Worm (Caenorhabditis elegans) whole organism, L4/young adult: ENCODE results near the gene attf-3.
A peak's percentile ranks its signal among the peaks of the same experiment; 100 is the strongest.

ENCODE experiments used
- W03F9.2 ChIP-seq: fragments of 150-350 bp; optimal IDR thresholded peaks from 2 replicates; lab custom pipeline; 2014; ENCODE audit warnings: missing biosample characterization, missing genetic modification characterization
- dao-5 ChIP-seq: sonication (generic microtip); optimal IDR thresholded peaks from 2 replicates; lab custom pipeline; 2016; ENCODE audit warnings: missing genotype, missing genetic modification characterization, moderate library complexity, missing compliant biosample characterization
- him-1 ChIP-seq: sonication (generic microtip); optimal IDR thresholded peaks from 2 replicates; lab custom pipeline; 2016; ENCODE audit warnings: missing genotype, missing genetic modification reagents, missing genetic modification characterization, missing compliant biosample characterization

The attf-3 gene

DNA sequence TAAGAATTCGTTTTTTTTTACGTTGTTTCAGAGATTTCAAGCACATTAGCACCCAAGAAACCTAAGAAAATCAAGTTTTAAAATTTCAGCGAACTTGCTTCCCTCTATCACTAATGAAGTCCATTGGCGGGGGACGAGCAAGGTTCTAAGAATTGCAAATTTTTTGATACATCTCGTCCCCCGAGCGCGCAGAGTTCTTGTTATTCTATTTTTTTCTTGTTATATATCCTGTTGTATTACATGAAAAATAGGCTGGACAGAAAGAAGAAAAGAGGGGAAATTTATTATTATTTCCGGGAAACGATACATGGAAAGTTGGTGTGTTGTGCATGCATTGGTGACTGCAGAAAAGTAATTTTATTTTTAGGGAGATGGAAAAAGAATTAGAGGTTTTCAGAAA is 56.6 kb downstream of the attf-3 start:
- no peak for TF ChIP-seq him-1 (tag; lab: Kevin White, UChicago)
- TF ChIP-seq dao-5 (tag; lab: Kevin White, UChicago), result no peak
- TF ChIP-seq W03F9.2 (tag; lab: Kevin White, UChicago), result no peak

ce11 chrIII:28841-29240 is 57.3 kb downstream of the attf-3 start:
- TF ChIP-seq W03F9.2 (tag; lab: Kevin White, UChicago) (no peak), dao-5 (tag; lab: Kevin White, UChicago) (no peak), him-1 (tag; lab: Kevin White, UChicago) (no peak)

ce11 chrIII:27341-27947 is 58.7 kb downstream of the attf-3 start:
- TF ChIP-seq W03F9.2 (tag; lab: Kevin White, UChicago) (no peak), him-1 (tag; lab: Kevin White, UChicago) (no peak), dao-5 (tag; lab: Kevin White, UChicago) (no peak)

DNA sequence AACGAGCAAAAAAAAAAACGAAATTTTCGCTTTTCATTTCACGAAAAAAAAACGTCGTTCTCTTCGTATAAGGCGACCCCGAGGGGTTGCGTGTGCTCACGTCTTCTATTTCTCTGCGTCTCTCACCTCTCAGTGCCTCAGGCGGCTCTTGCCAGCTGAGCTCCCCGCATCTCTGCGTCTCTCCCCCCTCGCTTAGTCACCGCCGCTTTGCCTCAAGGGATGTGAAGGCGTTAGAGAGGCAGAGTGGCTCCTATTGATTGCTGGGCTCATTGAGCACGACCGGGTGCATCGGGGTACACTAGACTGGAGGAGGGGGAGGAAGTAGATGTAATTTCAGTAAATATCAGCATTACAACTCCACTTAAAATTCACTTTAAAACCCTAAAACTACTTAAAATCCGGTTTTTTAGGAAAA is 60.6 kb downstream of the attf-3 start:
- TF ChIP-seq W03F9.2 (tag; lab: Kevin White, UChicago), result no peak
- no peak for TF ChIP-seq dao-5 (tag; lab: Kevin White, UChicago)
- TF ChIP-seq him-1 (tag; lab: Kevin White, UChicago), result peak; percentile 86

DNA sequence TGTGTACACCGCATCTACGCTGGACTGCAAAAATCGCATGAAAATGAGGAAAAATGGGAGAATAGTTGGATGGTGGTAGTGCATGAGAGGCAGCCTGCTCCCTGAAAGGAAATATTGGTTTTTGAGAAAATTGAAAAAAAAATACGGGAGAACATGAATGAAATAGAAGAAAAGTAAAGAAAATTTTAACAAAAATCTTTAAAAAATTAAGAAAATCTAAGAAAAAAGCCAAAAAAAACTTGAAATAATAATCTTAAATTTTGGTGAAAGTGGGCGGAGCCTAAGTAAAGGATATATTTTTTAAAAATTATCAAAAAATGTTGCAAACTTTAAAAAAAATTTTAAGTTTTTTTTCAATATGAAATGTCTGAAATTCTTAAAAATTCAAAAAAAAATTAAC is 62.3 kb downstream of the attf-3 start, which contains the start of gene H10E21.5:
H10E21.5 (minus strand) TSS at position 101 of the 400 bp plus-strand sequence.
- TF ChIP-seq him-1 (tag; lab: Kevin White, UChicago) (no peak), dao-5 (tag; lab: Kevin White, UChicago) (no peak), W03F9.2 (tag; lab: Kevin White, UChicago) (no peak)

DNA sequence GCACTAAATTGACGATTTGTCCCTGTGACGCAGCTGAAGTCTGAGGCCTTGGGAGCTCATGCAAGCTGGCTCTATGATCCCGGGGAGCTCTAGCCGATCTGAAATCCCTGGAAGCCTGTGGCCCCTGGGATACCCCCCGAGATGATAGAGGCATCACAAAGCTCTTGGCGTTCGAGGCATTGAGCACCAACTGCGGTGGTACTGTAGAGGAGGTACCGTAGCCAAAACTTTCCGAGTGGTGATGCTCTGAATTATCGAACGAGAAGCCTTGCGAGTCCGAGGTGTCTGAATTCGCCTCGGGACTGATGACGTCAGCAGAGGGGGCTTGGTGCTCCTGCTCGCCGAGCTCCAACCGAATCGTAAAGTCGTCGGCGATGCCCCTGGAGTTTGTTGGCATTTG is 64.9 kb downstream of the attf-3 start:
- TF ChIP-seq him-1 (tag; lab: Kevin White, UChicago) (no peak), W03F9.2 (tag; lab: Kevin White, UChicago) (no peak), dao-5 (tag; lab: Kevin White, UChicago) (no peak)
